Fruit fly (Drosophila melanogaster) whole organism, prepupa: ENCODE measurements around the gene GstD2.

Source experiments
- CG10631 ChIP-seq: fragments of 200-800 bp; sonication (Bioruptor generic); optimal IDR thresholded peaks from 2 replicates; lab custom pipeline; 2016; ENCODE audit warnings: missing biosample characterization, missing genetic modification characterization
- CG11762 ChIP-seq: fragments of 200-800 bp; sonication (Bioruptor generic); optimal IDR thresholded peaks from 3 replicates; lab custom pipeline; 2016; ENCODE audit warnings: missing biosample characterization, missing genetic modification characterization; ENCODE audit not compliant: insufficient read depth
- CG11902 ChIP-seq: fragments of 200-800 bp; sonication (Bioruptor generic); optimal IDR thresholded peaks from 3 replicates; lab custom pipeline; 2016; ENCODE audit warnings: missing biosample characterization, missing genetic modification characterization
- CG15336 ChIP-seq: fragments of 200-800 bp; sonication (Bioruptor generic); IDR thresholded peaks from 2 replicates; pipeline ENCODE4 v1.3.6; 2022; ENCODE audit warnings: missing biosample characterization, missing genetic modification characterization
- CG16779 ChIP-seq: fragments of 200-800 bp; sonication (Bioruptor generic); optimal IDR thresholded peaks from 3 replicates; lab custom pipeline; 2017; ENCODE audit warnings: missing biosample characterization, mild to moderate bottlenecking, missing genetic modification characterization
- CG3032 ChIP-seq: fragments of 200-800 bp; optimal IDR thresholded peaks from 2 replicates; lab custom pipeline; 2019; ENCODE audit warnings: missing biosample characterization, mild to moderate bottlenecking, missing genetic modification characterization, moderate library complexity
- CG34406 ChIP-seq: fragments of 200-800 bp; sonication (Bioruptor generic); optimal IDR thresholded peaks from 3 replicates; lab custom pipeline; 2016; ENCODE audit warnings: missing biosample characterization, missing genetic modification characterization
- CG4318 ChIP-seq: fragments of 200-800 bp; sonication (Bioruptor generic); optimal IDR thresholded peaks from 3 replicates; lab custom pipeline; 2017; ENCODE audit warnings: missing biosample characterization, mild to moderate bottlenecking, missing genetic modification characterization
- CG6163 ChIP-seq: fragments of 200-800 bp; sonication (Bioruptor generic); IDR thresholded peaks from 3 replicates; pipeline ENCODE4 v1.3.6; 2022; ENCODE audit warnings: missing biosample characterization, missing genetic modification characterization
- CG6276 ChIP-seq: fragments of 200-800 bp; sonication (Bioruptor generic); optimal IDR thresholded peaks from 2 replicates; lab custom pipeline; 2017; ENCODE audit warnings: missing biosample characterization, mild to moderate bottlenecking, missing genetic modification characterization
- CG6854 ChIP-seq: fragments of 200-800 bp; sonication (Bioruptor generic); optimal IDR thresholded peaks from 2 replicates; lab custom pipeline; 2017; ENCODE audit warnings: missing biosample characterization, mild to moderate bottlenecking, missing genetic modification characterization
- CG8632 ChIP-seq: fragments of 200-800 bp; sonication (Bioruptor generic); optimal IDR thresholded peaks from 3 replicates; lab custom pipeline; 2016; ENCODE audit warnings: missing biosample characterization, missing genetic modification characterization
- CG9139 ChIP-seq: fragments of 200-800 bp; sonication (Bioruptor generic); optimal IDR thresholded peaks from 3 replicates; lab custom pipeline; 2017; ENCODE audit warnings: missing biosample characterization, mild to moderate bottlenecking, missing genetic modification characterization
- Eip75B ChIP-seq: fragments of 200-800 bp; sonication (Bioruptor generic); optimal IDR thresholded peaks from 3 replicates; lab custom pipeline; 2016; ENCODE audit warnings: missing biosample characterization, missing genetic modification characterization
- Eip78C ChIP-seq: fragments of 200-800 bp; sonication (Bioruptor generic); peaks from one replicate; lab custom pipeline; 2016; ENCODE audit warnings: missing biosample characterization, missing genetic modification characterization
- Eip93F ChIP-seq: fragments of 200-800 bp; sonication (Bioruptor generic); optimal IDR thresholded peaks from 2 replicates; lab custom pipeline; 2016; ENCODE audit warnings: missing biosample characterization, mild to moderate bottlenecking, missing genetic modification characterization
- Ets21C ChIP-seq: fragments of 200-800 bp; sonication (Bioruptor generic); optimal IDR thresholded peaks from 3 replicates; lab custom pipeline; 2016; ENCODE audit warnings: missing biosample characterization, missing genetic modification characterization
- Ets96B ChIP-seq: fragments of 200-800 bp; optimal IDR thresholded peaks from 2 replicates; lab custom pipeline; 2019; ENCODE audit warnings: missing biosample characterization, mild to moderate bottlenecking, missing genetic modification characterization, moderate library complexity
- Gug ChIP-seq: fragments of 200-800 bp; sonication (Bioruptor generic); IDR thresholded peaks from 2 replicates; pipeline ENCODE4 v1.3.6; 2022; ENCODE audit warnings: missing biosample characterization, missing genetic modification characterization
- Hr38 ChIP-seq: sonication (Bioruptor generic); optimal IDR thresholded peaks from 2 replicates; lab custom pipeline; 2016; ENCODE audit warnings: missing biosample characterization, missing genetic modification characterization
- Hr39 ChIP-seq: fragments of 200-800 bp; sonication (Bioruptor generic); optimal IDR thresholded peaks from 2 replicates; lab custom pipeline; 2016; ENCODE audit warnings: missing biosample characterization, missing genetic modification characterization
- Lpt ChIP-seq: fragments of 200-800 bp; sonication (Bioruptor generic); optimal IDR thresholded peaks from 3 replicates; lab custom pipeline; 2016; ENCODE audit warnings: missing biosample characterization, missing genetic modification characterization
- Met ChIP-seq: fragments of 200-800 bp; sonication (Bioruptor generic); optimal IDR thresholded peaks from 3 replicates; lab custom pipeline; 2016; ENCODE audit warnings: missing biosample characterization, missing genetic modification characterization
- Smox ChIP-seq: fragments of 200-800 bp; sonication (Bioruptor generic); optimal IDR thresholded peaks from 3 replicates; lab custom pipeline; 2016; ENCODE audit warnings: missing biosample characterization, missing genetic modification characterization
- Sox15 ChIP-seq: fragments of 200-800 bp; sonication (Bioruptor generic); optimal IDR thresholded peaks from 3 replicates; lab custom pipeline; 2016; ENCODE audit warnings: missing biosample characterization, missing genetic modification characterization
- achi ChIP-seq: fragments of 200-800 bp; sonication (Bioruptor generic); optimal IDR thresholded peaks from 3 replicates; lab custom pipeline; 2016; ENCODE audit warnings: missing biosample characterization, missing genetic modification characterization
- acj6 ChIP-seq: fragments of 200-800 bp; sonication (Bioruptor generic); optimal IDR thresholded peaks from 3 replicates; lab custom pipeline; 2016; ENCODE audit warnings: missing biosample characterization, missing genetic modification characterization
- cyc ChIP-seq: fragments of 200-800 bp; sonication (Bioruptor generic); optimal IDR thresholded peaks from 3 replicates; lab custom pipeline; 2016; ENCODE audit warnings: missing biosample characterization, missing genetic modification characterization
- dac ChIP-seq: fragments of 200-800 bp; sonication (Bioruptor generic); optimal IDR thresholded peaks from 2 replicates; lab custom pipeline; 2017; ENCODE audit warnings: missing biosample characterization, mild to moderate bottlenecking, missing genetic modification characterization
- eg ChIP-seq: fragments of 200-800 bp; sonication (Bioruptor generic); IDR thresholded peaks from 3 replicates; pipeline ENCODE4 v1.3.6; 2022; ENCODE audit warnings: missing biosample characterization, missing genetic modification characterization
- fd85E ChIP-seq: fragments of 200-800 bp; sonication (Bioruptor generic); optimal IDR thresholded peaks from 3 replicates; lab custom pipeline; 2016; ENCODE audit warnings: missing biosample characterization, missing genetic modification characterization
- fkh ChIP-seq: fragments of 200-800 bp; sonication (Bioruptor generic); optimal IDR thresholded peaks from 3 replicates; lab custom pipeline; 2017; ENCODE audit warnings: missing biosample characterization, mild to moderate bottlenecking, missing genetic modification characterization, moderate library complexity
- lz ChIP-seq: fragments of 200-800 bp; sonication (Bioruptor generic); optimal IDR thresholded peaks from 3 replicates; lab custom pipeline; 2016; ENCODE audit warnings: missing biosample characterization, missing genetic modification characterization
- net ChIP-seq: fragments of 200-800 bp; sonication (Bioruptor generic); optimal IDR thresholded peaks from 3 replicates; lab custom pipeline; 2016; ENCODE audit warnings: missing biosample characterization, missing genetic modification characterization
- pdm3 ChIP-seq: fragments of 200-800 bp; sonication (Bioruptor generic); optimal IDR thresholded peaks from 3 replicates; lab custom pipeline; 2016; ENCODE audit warnings: missing biosample characterization, missing genetic modification characterization
- salr ChIP-seq, 2 experiments: fragments of 200-800 bp; sonication (Bioruptor generic); optimal IDR thresholded peaks; 3 replicates each; lab custom pipeline; 2016 to 2018; ENCODE audit warnings: missing biosample characterization in 2 of 2, missing genetic modification characterization in 2 of 2, mild to moderate bottlenecking in 1 of 2
- svp ChIP-seq: fragments of 200-800 bp; sonication (Bioruptor generic); peaks from one replicate; lab custom pipeline; 2016; ENCODE audit warnings: missing biosample characterization, missing genetic modification characterization
- topi ChIP-seq: fragments of 200-800 bp; sonication (Bioruptor generic); optimal IDR thresholded peaks from 3 replicates; lab custom pipeline; 2016; ENCODE audit warnings: missing biosample characterization, missing genetic modification characterization

The GstD2 gene

DNA sequence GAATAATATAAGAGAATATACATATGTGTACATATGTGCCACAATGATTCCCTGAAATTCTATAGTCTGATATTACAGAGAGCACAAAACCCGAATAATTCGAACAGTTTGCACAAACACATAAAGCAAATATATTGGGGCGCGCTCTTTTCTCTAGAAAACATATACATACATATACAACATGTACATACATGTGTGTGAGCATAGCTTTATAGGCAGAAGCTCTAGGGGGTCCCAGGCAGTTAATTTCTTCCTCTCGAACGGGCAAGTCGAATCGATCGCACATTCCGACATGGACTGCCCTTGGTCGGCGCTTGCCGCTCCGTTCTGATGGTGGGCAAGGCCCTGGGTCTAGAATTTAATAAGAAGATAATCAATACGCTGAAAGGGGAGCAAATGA lies 1.0 kb downstream of the GstD2 start, which contains the start of gene GstD3:
GstD3 (plus strand) TSS at position 269 of the 400 bp plus-strand sequence.
- TF ChIP-seq CG6854 (GFP tag; lab: Kevin White, UChicago) (no peak), Hr38 (GFP tag; lab: Kevin White, UChicago) (no peak), CG6163 (no peak), Eip78C (GFP tag; lab: Kevin White, UChicago) (peak; percentile 4), svp (peak; percentile 60), fd85E (GFP tag; lab: Kevin White, UChicago) (no peak), lz (GFP tag; lab: Kevin White, UChicago) (no peak)

DNA sequence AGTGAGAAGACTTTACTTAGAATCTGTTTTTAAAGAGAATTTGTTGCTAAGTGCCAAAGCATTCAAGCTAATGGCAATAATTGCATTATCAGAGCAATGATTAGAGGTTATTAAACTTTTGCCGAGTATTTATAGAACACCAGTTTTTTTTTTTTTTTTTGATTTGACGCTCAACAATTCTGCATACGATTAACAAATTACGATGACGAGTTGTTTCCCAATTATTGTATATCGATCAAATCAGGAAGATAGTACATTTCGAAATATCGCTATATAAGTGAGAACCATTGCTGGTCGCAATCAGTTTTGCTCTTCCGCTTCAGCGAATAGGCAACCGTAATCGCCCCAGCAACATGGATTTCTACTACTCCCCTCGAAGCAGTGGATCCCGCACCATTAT lies 2.0 kb downstream of the GstD2 start, which contains the start of gene GstD4:
GstD4 (plus strand) TSS at position 301 of the 400 bp plus-strand sequence.
- no peak for TF ChIP-seq CG16779
- no peak for TF ChIP-seq CG4318
- no peak for TF ChIP-seq CG34406 (GFP tag; lab: Kevin White, UChicago)
- no peak for TF ChIP-seq acj6 (GFP tag; lab: Kevin White, UChicago)
- TF ChIP-seq Gug (GFP tag; lab: Robert Waterston, UW): no peak
- TF ChIP-seq Ets21C (GFP tag; lab: Kevin White, UChicago): no peak
- TF ChIP-seq achi (GFP tag; lab: Kevin White, UChicago): no peak
- no peak for TF ChIP-seq topi (GFP tag; lab: Kevin White, UChicago)
- TF ChIP-seq CG3032 (tag; lab: Kevin White, UChicago): no peak
- TF ChIP-seq Hr39 (GFP tag; lab: Kevin White, UChicago): no peak
- TF ChIP-seq CG11762 (GFP tag; lab: Kevin White, UChicago): no peak
- no peak for TF ChIP-seq Lpt (GFP tag; lab: Kevin White, UChicago)
- no peak for TF ChIP-seq pdm3
- no peak for TF ChIP-seq dac (GFP tag; lab: Kevin White, UChicago)
- no peak for TF ChIP-seq CG15336 (GFP tag; lab: Robert Waterston, UW)
- no peak for TF ChIP-seq Eip75B (GFP tag; lab: Kevin White, UChicago)
- TF ChIP-seq Smox (GFP tag; lab: Kevin White, UChicago): no peak
- TF ChIP-seq CG10631 (GFP tag; lab: Kevin White, UChicago): no peak

DNA sequence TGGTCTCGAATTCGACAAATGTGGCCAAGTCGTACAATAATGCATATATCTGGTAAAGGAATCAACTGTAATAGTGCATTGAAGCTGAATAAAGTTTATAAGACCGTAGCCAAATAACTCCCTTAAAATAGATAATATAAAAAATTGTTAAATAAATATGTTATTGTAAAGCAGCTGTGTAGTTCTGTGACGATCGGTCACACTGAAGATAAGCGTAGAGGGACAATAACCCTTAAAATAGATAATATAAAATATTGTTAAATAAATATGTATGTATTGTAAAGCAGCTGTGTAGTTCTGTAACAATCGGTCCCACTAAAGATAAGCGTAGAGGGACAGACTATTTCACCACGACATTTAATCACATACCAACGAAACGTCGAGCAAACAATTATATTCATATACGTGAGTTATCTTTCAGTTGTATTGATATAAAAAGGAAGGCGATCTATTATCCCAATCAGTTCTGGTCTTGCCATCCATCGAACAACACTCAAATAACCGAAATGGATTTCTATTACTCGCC lies 3.5 kb downstream of the GstD2 start, which contains the start of gene GstD5:
GstD5 (plus strand) TSS at position 476 of the 526 bp plus-strand sequence.
- TF ChIP-seq svp: no peak
- TF ChIP-seq Eip78C (GFP tag; lab: Kevin White, UChicago): peak; percentile 6
- TF ChIP-seq Eip93F (GFP tag; lab: Kevin White, UChicago): no peak
- no peak for TF ChIP-seq Smox (GFP tag; lab: Kevin White, UChicago)
- TF ChIP-seq fkh: peak; percentile 23
- no peak for TF ChIP-seq Met (GFP tag; lab: Kevin White, UChicago)
- TF ChIP-seq, all 60 proteins: peak for 2

dm6 chr3R:12376828-12377227 lies 5.1 kb downstream of the GstD2 start, which contains the start of gene GstD6:
Gene GstD6 (plus strand): TSS chr3R:12377128.
- TF ChIP-seq svp (no peak), lz (GFP tag; lab: Kevin White, UChicago) (no peak), CG8632 (GFP tag; lab: Kevin White, UChicago) (no peak), fd85E (GFP tag; lab: Kevin White, UChicago) (no peak), eg (GFP tag; lab: Robert Waterston, UW) (no peak), Sox15 (GFP tag; lab: Kevin White, UChicago) (no peak), Eip93F (GFP tag; lab: Kevin White, UChicago) (no peak), salr (GFP tag; optimal IDR thresholded peaks at IDR 0.05; lab: Kevin White, UChicago) (no peak), Met (GFP tag; lab: Kevin White, UChicago) (no peak), CG34406 (GFP tag; lab: Kevin White, UChicago) (no peak), net (GFP tag; lab: Kevin White, UChicago) (no peak), CG6854 (GFP tag; lab: Kevin White, UChicago) (no peak), achi (GFP tag; lab: Kevin White, UChicago) (no peak)

- TF ChIP-seq cyc (no peak), CG6163 (no peak), svp (no peak), CG6276 (GFP tag; lab: Kevin White, UChicago) (no peak), Ets96B (tag; lab: Kevin White, UChicago) (no peak), eg (GFP tag; lab: Robert Waterston, UW) (no peak), Eip93F (GFP tag; lab: Kevin White, UChicago) (no peak), CG8632 (GFP tag; lab: Kevin White, UChicago) (no peak), CG16779 (no peak), CG9139 (GFP tag; lab: Kevin White, UChicago) (no peak), CG11902 (GFP tag; lab: Kevin White, UChicago) (no peak)
These were observed 6.4 kb downstream of the GstD2 start, which contains the start of gene GstD7 for dm6 chr3R:12378200-12378599. Gene GstD7 (plus strand): TSS chr3R:12378500.
